Worm (Caenorhabditis elegans) whole organism, mixed stage, embryonic: ENCODE measurements around the gene Y43F8B.17.

Experiments used
- ceh-39 ChIP-seq: fragments of 150-350 bp; optimal IDR thresholded peaks from 2 replicates; lab custom pipeline; 2014; ENCODE audit warnings: missing biosample characterization, missing genetic modification characterization
- elt-3 ChIP-seq: fragments of 150-350 bp; optimal IDR thresholded peaks from 2 replicates; lab custom pipeline; 2014; ENCODE audit warnings: missing biosample characterization, missing genetic modification characterization
- unc-39 ChIP-seq: fragments of 150-350 bp; optimal IDR thresholded peaks from 2 replicates; lab custom pipeline; 2014; ENCODE audit warnings: missing biosample characterization, missing genetic modification characterization
- zip-8 ChIP-seq: fragments of 150-350 bp; optimal IDR thresholded peaks from 2 replicates; lab custom pipeline; 2014; ENCODE audit warnings: missing biosample characterization, missing genetic modification characterization

Gene Y43F8B.17

ce11 chrV:19533480-19533879 is 49.0 kb downstream of the Y43F8B.17 start:
- TF ChIP-seq unc-39 (no peak), elt-3 (no peak), zip-8 (tag; lab: Kevin White, UChicago) (peak; percentile 31), ceh-39 (no peak)
